Worm (Caenorhabditis elegans): ENCODE results near the gene srh-34.

srh-34 gene

ce11 chrV:428844-429243, 17.6 kb downstream of the srh-34 start, which contains the start of gene B0554.4:
TSS of gene B0554.4 (plus strand) at chrV:429144.
- TF ChIP-seq lim-6 (tag; optimal IDR thresholded peaks at IDR 0.05) (no peak), unc-42 (tag; optimal IDR thresholded peaks at IDR 0.05) (no peak), ceh-31 (tag; optimal IDR thresholded peaks at IDR 0.05) (no peak), pat-9 (tag; optimal IDR thresholded peaks at IDR 0.05) (no peak), sox-2 (GFP tag; IDR thresholded peaks at IDR 0.05) (no peak), unc-86 (tag; optimal IDR thresholded peaks at IDR 0.05) (no peak), hlh-6 (tag; optimal IDR thresholded peaks at IDR 0.05) (no peak), pha-4 (tag; optimal IDR thresholded peaks at IDR 0.05) (no peak), elt-2 (tag; optimal IDR thresholded peaks at IDR 0.05) (no peak), hlh-13 (GFP tag; optimal IDR thresholded peaks at IDR 0.05) (no peak), nhr-11 (tag; optimal IDR thresholded peaks at IDR 0.05) (no peak), ahr-1 (tag; optimal IDR thresholded peaks at IDR 0.05) (no peak), gmeb-2 (tag; optimal IDR thresholded peaks at IDR 0.05) (no peak), ceh-48 (tag; optimal IDR thresholded peaks at IDR 0.05) (no peak), pag-3 (tag; optimal IDR thresholded peaks at IDR 0.05; ENCODE audit: borderline replicate concordance) (no peak)

DNA sequence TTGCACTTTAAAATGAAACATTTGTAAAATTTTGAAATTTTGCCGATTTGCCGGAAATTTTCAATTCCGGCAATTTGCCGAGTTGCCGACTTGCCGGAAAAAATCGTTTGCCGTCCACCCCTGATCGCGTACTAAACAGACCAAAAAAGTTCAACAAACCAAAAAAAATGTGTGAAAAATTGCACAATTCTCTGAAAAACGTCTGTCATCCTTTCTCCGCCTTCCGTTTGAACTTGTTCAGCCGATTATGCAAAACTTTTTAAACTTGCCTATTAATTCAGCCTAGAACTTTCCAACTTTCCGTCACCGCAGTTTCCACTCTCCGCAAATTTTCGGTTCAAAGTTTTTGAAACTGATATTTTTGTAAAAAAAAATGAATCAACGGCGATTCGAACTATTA, 22.3 kb downstream of the srh-34 start, which contains the start of gene B0554.5:
Gene B0554.5, plus strand, starts transcription at position 301 of the 400 bp plus-strand sequence.
- no peak for TF ChIP-seq ttx-3 (tag; optimal IDR thresholded peaks at IDR 0.05)
- TF ChIP-seq C08G9.2 (tag; optimal IDR thresholded peaks at IDR 0.05), result no peak
- no peak for TF ChIP-seq pqm-1 (tag; optimal IDR thresholded peaks at IDR 0.05)
- no peak for TF ChIP-seq hlh-13 (GFP tag; optimal IDR thresholded peaks at IDR 0.05)
- TF ChIP-seq sox-2 (GFP tag; IDR thresholded peaks at IDR 0.05), result no peak
- no peak for TF ChIP-seq pax-1 (tag; optimal IDR thresholded peaks at IDR 0.05)

DNA sequence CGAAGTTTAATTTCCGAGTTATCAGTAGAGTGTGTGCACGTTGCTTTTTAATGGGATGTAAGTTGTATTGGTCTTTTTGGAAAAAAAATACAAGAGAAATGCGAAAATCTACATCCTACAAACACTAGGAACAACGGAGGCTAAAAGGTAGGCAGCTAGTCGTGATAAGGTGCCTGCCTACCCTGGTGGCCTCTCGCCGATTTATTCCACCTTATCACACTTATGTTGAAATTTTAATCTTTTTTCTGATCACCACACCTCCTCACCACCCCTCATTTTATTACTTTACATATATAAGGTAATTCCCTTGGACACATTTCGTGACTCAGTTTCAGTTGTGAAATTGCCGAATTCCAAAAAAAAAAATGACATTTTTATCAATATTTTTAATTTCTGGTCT, 24.3 kb downstream of the srh-34 start, which contains the start of gene dod-20:
Gene dod-20, plus strand, starts transcription at position 301 of the 400 bp plus-strand sequence.
- TF ChIP-seq ama-1 (optimal IDR thresholded peaks at IDR 0.05) (no peak), K02D7.2 (tag; optimal IDR thresholded peaks at IDR 0.05) (no peak), ceh-19 (GFP tag; optimal IDR thresholded peaks at IDR 0.05) (no peak), zip-5 (tag; optimal IDR thresholded peaks at IDR 0.05) (no peak), pha-2 (tag; optimal IDR thresholded peaks at IDR 0.05) (no peak), unc-86 (tag; optimal IDR thresholded peaks at IDR 0.05) (no peak), mec-3 (tag; optimal IDR thresholded peaks at IDR 0.05; ENCODE audit: borderline replicate concordance) (no peak)

ce11 chrV:418432-418831, 28.0 kb downstream of the srh-34 start, which contains the start of gene Y39D8A.1:
TSS of gene Y39D8A.1 (plus strand) at chrV:418732.
- TF ChIP-seq ceh-30 (tag; optimal IDR thresholded peaks at IDR 0.05) (no peak), hlh-8 (tag; optimal IDR thresholded peaks at IDR 0.05) (no peak), ref-2 (tag; optimal IDR thresholded peaks at IDR 0.05) (no peak), tbx-2 (tag; optimal IDR thresholded peaks at IDR 0.05) (no peak)

ce11 chrV:417656-418353, 28.7 kb downstream of the srh-34 start, which contains the start of gene irg-8:
TSS of gene irg-8 (minus strand) at chrV:417706.
- no peak for TF ChIP-seq unc-86 (tag; optimal IDR thresholded peaks at IDR 0.05)
- TF ChIP-seq hlh-30 (tag; optimal IDR thresholded peaks at IDR 0.05; ENCODE audit: insufficient read depth), result no peak
- no peak for TF ChIP-seq ref-2 (tag; optimal IDR thresholded peaks at IDR 0.05)
- no peak for TF ChIP-seq odd-2 (tag; optimal IDR thresholded peaks at IDR 0.05)
- TF ChIP-seq F13H6.1 (tag; optimal IDR thresholded peaks at IDR 0.05), result no peak
- TF ChIP-seq ceh-30 (tag; optimal IDR thresholded peaks at IDR 0.05), result no peak
- TF ChIP-seq ceh-2 (tag; optimal IDR thresholded peaks at IDR 0.05), result no peak
- TF ChIP-seq nfya-1 (tag; optimal IDR thresholded peaks at IDR 0.05), result no peak
- TF ChIP-seq fkh-10 (GFP tag; optimal IDR thresholded peaks at IDR 0.05), result no peak
- no peak for TF ChIP-seq unc-42 (tag; optimal IDR thresholded peaks at IDR 0.05)
- TF ChIP-seq dve-1 (tag; optimal IDR thresholded peaks at IDR 0.05), result no peak

All from whole organism, late embryonic.